Worm (Caenorhabditis elegans) whole organism, L4/young adult: ENCODE data around the gene F46C8.3.

Experiments
- W03F9.2 ChIP-seq: fragments of 150-350 bp; optimal IDR thresholded peaks from 2 replicates; lab custom pipeline; 2014; ENCODE audit warnings: missing biosample characterization, missing genetic modification characterization
- dao-5 ChIP-seq: sonication (generic microtip); optimal IDR thresholded peaks from 2 replicates; lab custom pipeline; 2016; ENCODE audit warnings: missing genotype, missing genetic modification characterization, moderate library complexity, missing compliant biosample characterization
- him-1 ChIP-seq: sonication (generic microtip); optimal IDR thresholded peaks from 2 replicates; lab custom pipeline; 2016; ENCODE audit warnings: missing genotype, missing genetic modification reagents, missing genetic modification characterization, missing compliant biosample characterization

DNA sequence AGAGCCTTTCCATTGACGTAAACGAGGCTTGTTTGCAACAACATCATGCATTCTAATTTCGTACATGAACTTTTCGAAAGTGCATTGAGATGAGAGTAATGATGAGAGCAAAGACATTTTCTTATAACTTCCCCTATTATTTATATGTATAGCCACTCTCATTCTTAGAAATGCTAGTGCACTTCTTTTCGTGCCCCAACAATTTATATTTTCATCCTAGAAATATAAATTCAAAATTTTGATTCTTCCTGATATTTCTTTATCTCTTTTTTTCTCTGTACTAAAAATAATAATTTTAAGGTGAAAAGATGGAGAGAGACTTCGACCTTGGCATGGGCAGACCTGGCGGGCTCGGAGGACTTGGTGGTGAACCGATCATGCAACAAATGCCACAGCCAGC, 46.4 kb upstream of the F46C8.3 start, which contains the start of gene mek-1:
- TF ChIP-seq dao-5 (tag; lab: Kevin White, UChicago): no peak
- no peak for TF ChIP-seq W03F9.2 (tag; lab: Kevin White, UChicago)
- TF ChIP-seq him-1: no peak
